Fruit fly (Drosophila melanogaster) whole organism, embryonic: Measurements from ENCODE around the gene CG42240.

Experiments used
- CG17186 ChIP-seq: fragments of 200-800 bp; sonication (Bioruptor generic); optimal IDR thresholded peaks from 3 replicates; lab custom pipeline; 2017; ENCODE audit warnings: missing biosample characterization, missing genetic modification reagents, missing genetic modification characterization
- CG43689 ChIP-seq: fragments of 200-800 bp; sonication (Bioruptor generic); IDR thresholded peaks from 2 replicates; pipeline ENCODE4 v1.3.6; 2022; ENCODE audit warnings: missing biosample characterization, missing genetic modification characterization
- CG7357 ChIP-seq: fragments of 200-800 bp; sonication (Bioruptor generic); IDR thresholded peaks from 3 replicates; pipeline ENCODE4 v1.3.6; 2022; ENCODE audit warnings: missing biosample characterization, missing genetic modification characterization
- CG8089 ChIP-seq: fragments of 200-800 bp; sonication (Bioruptor generic); optimal IDR thresholded peaks from 3 replicates; lab custom pipeline; 2016; ENCODE audit warnings: missing biosample characterization, missing genetic modification characterization
- HHEX ChIP-seq: fragments of 200-800 bp; sonication (Bioruptor generic); optimal IDR thresholded peaks from 3 replicates; lab custom pipeline; 2017; ENCODE audit warnings: missing biosample characterization, mild to moderate bottlenecking, missing genetic modification characterization, missing genetic modification reagents
- dm ChIP-seq: fragments of 200-800 bp; sonication (Bioruptor generic); optimal IDR thresholded peaks from 3 replicates; lab custom pipeline; 2016; ENCODE audit warnings: missing biosample characterization, missing genetic modification characterization
- h ChIP-seq: fragments of >200 bp; optimal IDR thresholded peaks from 2 replicates; lab custom pipeline; 2017
- usp ChIP-seq: fragments of >200 bp; optimal IDR thresholded peaks from 2 replicates; lab custom pipeline; 2017; ENCODE audit warnings: missing biosample characterization, missing genetic modification characterization

- no peak for TF ChIP-seq CG8089 (GFP tag; lab: Kevin White, UChicago)
- no peak for TF ChIP-seq usp (GFP tag; lab: Kevin White, UChicago)
- no peak for TF ChIP-seq h (lab: Kevin White, UChicago)
- TF ChIP-seq CG43689 (GFP tag; lab: Robert Waterston, UW), result no peak
- no peak for TF ChIP-seq HHEX
- no peak for TF ChIP-seq CG17186 (GFP tag; lab: Kevin White, UChicago)
- no peak for TF ChIP-seq dm (GFP tag; lab: Kevin White, UChicago)
- TF ChIP-seq CG7357 (GFP tag; lab: Robert Waterston, UW), result no peak
Observed at dm6 chrX:6356748-6357397, 26.2 kb downstream of the CG42240 start.
